Fruit fly (Drosophila melanogaster) whole organism, embryonic: ENCODE results near the gene SmD2.

Experiments
- ATbp ChIP-seq: fragments of 200-800 bp; sonication (Bioruptor generic); optimal IDR thresholded peaks from 2 replicates; lab custom pipeline; 2017; ENCODE audit warnings: missing biosample characterization, mild to moderate bottlenecking, missing genetic modification characterization, missing genetic modification reagents
- Ada2b ChIP-seq: fragments of 200-800 bp; sonication (Bioruptor generic); IDR thresholded peaks from 2 replicates; pipeline ENCODE4 v1.3.6; 2022; ENCODE audit warnings: missing biosample characterization, missing genetic modification characterization
- Asciz ChIP-seq: fragments of 200-800 bp; sonication (Bioruptor generic); optimal IDR thresholded peaks from 2 replicates; lab custom pipeline; 2017; ENCODE audit warnings: missing biosample characterization, mild to moderate bottlenecking, missing genetic modification characterization, missing genetic modification reagents
- Bteb2 ChIP-seq: fragments of 200-800 bp; sonication (Bioruptor generic); optimal IDR thresholded peaks from 2 replicates; lab custom pipeline; 2016; ENCODE audit warnings: missing biosample characterization, missing genetic modification characterization
- CG10267 ChIP-seq: fragments of 200-800 bp; sonication (Bioruptor generic); optimal IDR thresholded peaks from 2 replicates; lab custom pipeline; 2018; ENCODE audit warnings: missing biosample characterization, mild to moderate bottlenecking, missing genetic modification characterization, moderate library complexity
- CG10274 ChIP-seq: fragments of 200-800 bp; sonication (Bioruptor generic); optimal IDR thresholded peaks from 3 replicates; lab custom pipeline; 2017; ENCODE audit warnings: missing biosample characterization, mild to moderate bottlenecking, missing genetic modification characterization
- CG10462 ChIP-seq: fragments of 200-800 bp; sonication (Bioruptor generic); optimal IDR thresholded peaks from 2 replicates; lab custom pipeline; 2016; ENCODE audit warnings: missing biosample characterization, missing genetic modification characterization
- CG10543 ChIP-seq: fragments of 200-800 bp; sonication (Bioruptor generic); optimal IDR thresholded peaks from 3 replicates; lab custom pipeline; 2017; ENCODE audit warnings: missing biosample characterization, mild to moderate bottlenecking, missing genetic modification characterization, moderate library complexity
- CG10565 ChIP-seq: fragments of 200-800 bp; sonication (Bioruptor generic); optimal IDR thresholded peaks from 3 replicates; lab custom pipeline; 2016; ENCODE audit warnings: missing biosample characterization, mild to moderate bottlenecking, missing genetic modification characterization
- CG11398 ChIP-seq: fragments of 200-800 bp; sonication (Bioruptor generic); optimal IDR thresholded peaks from 2 replicates; lab custom pipeline; 2016; ENCODE audit warnings: missing biosample characterization, missing genetic modification characterization
- CG11696 ChIP-seq: fragments of 200-800 bp; sonication (Bioruptor generic); IDR thresholded peaks from 2 replicates; pipeline ENCODE4 v1.3.6; 2022; ENCODE audit warnings: missing biosample characterization, missing genetic modification characterization
- CG12659 ChIP-seq: fragments of 200-800 bp; sonication (Bioruptor generic); optimal IDR thresholded peaks from 3 replicates; lab custom pipeline; 2017; ENCODE audit warnings: mild to moderate bottlenecking, missing biosample characterization, missing genetic modification reagents, missing genetic modification characterization
- CG15073 ChIP-seq: fragments of 200-800 bp; sonication (Bioruptor generic); optimal IDR thresholded peaks from 2 replicates; lab custom pipeline; 2016; ENCODE audit warnings: missing biosample characterization, missing genetic modification characterization
- CG16779 ChIP-seq: fragments of 200-800 bp; sonication (Bioruptor generic); IDR thresholded peaks from 2 replicates; pipeline ENCODE4 v1.3.6; 2022; ENCODE audit warnings: missing biosample characterization, missing genetic modification characterization
- CG17186 ChIP-seq: fragments of 200-800 bp; sonication (Bioruptor generic); optimal IDR thresholded peaks from 3 replicates; lab custom pipeline; 2017; ENCODE audit warnings: missing biosample characterization, missing genetic modification reagents, missing genetic modification characterization
- CG17359 ChIP-seq: fragments of 200-800 bp; sonication (Bioruptor generic); optimal IDR thresholded peaks from 3 replicates; lab custom pipeline; 2018; ENCODE audit warnings: missing biosample characterization, mild to moderate bottlenecking, missing genetic modification characterization, moderate library complexity
- CG17385 ChIP-seq: fragments of 200-800 bp; sonication (Bioruptor generic); optimal IDR thresholded peaks from 3 replicates; lab custom pipeline; 2018; ENCODE audit warnings: missing biosample characterization, mild to moderate bottlenecking, missing genetic modification characterization
- CG32532 ChIP-seq: fragments of 200-800 bp; sonication (Bioruptor generic); IDR thresholded peaks from 2 replicates; pipeline ENCODE4 v1.3.6; 2022; ENCODE audit warnings: missing biosample characterization, missing genetic modification characterization
- CG3838 ChIP-seq: fragments of 200-800 bp; sonication (Bioruptor generic); optimal IDR thresholded peaks from 3 replicates; lab custom pipeline; 2016; ENCODE audit warnings: missing biosample characterization, missing genetic modification characterization
- CG4282 ChIP-seq: fragments of 200-800 bp; sonication (Bioruptor generic); optimal IDR thresholded peaks from 2 replicates; lab custom pipeline; 2016; ENCODE audit warnings: missing biosample characterization, missing genetic modification characterization
- CG6854 ChIP-seq: fragments of 200-800 bp; sonication (Bioruptor generic); optimal IDR thresholded peaks from 3 replicates; lab custom pipeline; 2017; ENCODE audit warnings: missing biosample characterization, mild to moderate bottlenecking, missing genetic modification characterization
- CG7556 ChIP-seq: fragments of 200-800 bp; sonication (Bioruptor generic); optimal IDR thresholded peaks from 2 replicates; lab custom pipeline; 2017; ENCODE audit warnings: missing biosample characterization, mild to moderate bottlenecking, missing genetic modification characterization
- CG7928 ChIP-seq: fragments of 200-800 bp; sonication (Bioruptor generic); optimal IDR thresholded peaks from 2 replicates; lab custom pipeline; 2017; ENCODE audit warnings: missing biosample characterization, mild to moderate bottlenecking, missing genetic modification characterization
- CG8478 ChIP-seq: fragments of >200 bp; optimal IDR thresholded peaks from 2 replicates; lab custom pipeline; 2018
- CG9727 ChIP-seq: fragments of 200-800 bp; sonication (Bioruptor generic); optimal IDR thresholded peaks from 3 replicates; lab custom pipeline; 2017; ENCODE audit warnings: missing biosample characterization, mild to moderate bottlenecking, missing genetic modification characterization
- CTCF ChIP-seq: fragments of 200-800 bp; sonication (Bioruptor generic); optimal IDR thresholded peaks from 2 replicates; lab custom pipeline; 2017; ENCODE audit warnings: missing biosample characterization, mild to moderate bottlenecking, missing genetic modification characterization, moderate library complexity
- Dad ChIP-seq: fragments of 200-800 bp; sonication (Bioruptor generic); optimal IDR thresholded peaks from 3 replicates; lab custom pipeline; 2016; ENCODE audit warnings: missing biosample characterization, missing genetic modification characterization
- Dfd ChIP-seq, 2 experiments: fragments of >200 bp; optimal IDR thresholded peaks; 2 replicates each; lab custom pipeline; 2017; ENCODE audit warnings: missing biosample characterization in 2 of 2, missing genetic modification characterization in 2 of 2
- Fer2 ChIP-seq: fragments of 200-800 bp; sonication (Bioruptor generic); optimal IDR thresholded peaks from 2 replicates; lab custom pipeline; 2018; ENCODE audit warnings: missing biosample characterization, mild to moderate bottlenecking, missing genetic modification characterization, moderate library complexity
- Hand ChIP-seq: fragments of 200-800 bp; sonication (Bioruptor generic); optimal IDR thresholded peaks from 2 replicates; lab custom pipeline; 2017; ENCODE audit warnings: mild to moderate bottlenecking, missing biosample characterization, missing genetic modification reagents, missing genetic modification characterization
- Hmr ChIP-seq: fragments of 200-800 bp; sonication (Bioruptor generic); optimal IDR thresholded peaks from 3 replicates; lab custom pipeline; 2017; ENCODE audit warnings: mild to moderate bottlenecking, missing biosample characterization, missing genetic modification reagents, missing genetic modification characterization
- MTF-1 ChIP-seq: fragments of 200-800 bp; sonication (Bioruptor generic); optimal IDR thresholded peaks from 2 replicates; lab custom pipeline; 2018; ENCODE audit warnings: missing biosample characterization, mild to moderate bottlenecking, missing genetic modification characterization, borderline replicate concordance
- Neu2 ChIP-seq: fragments of 200-800 bp; sonication (Bioruptor generic); optimal IDR thresholded peaks from 3 replicates; lab custom pipeline; 2016; ENCODE audit warnings: missing biosample characterization, missing genetic modification characterization, borderline replicate concordance
- Oli ChIP-seq: fragments of 200-800 bp; sonication (Bioruptor generic); optimal IDR thresholded peaks from 2 replicates; lab custom pipeline; 2018; ENCODE audit warnings: missing biosample characterization, mild to moderate bottlenecking, missing genetic modification characterization, moderate library complexity
- Side ChIP-seq: fragments of 200-800 bp; sonication (Bioruptor generic); optimal IDR thresholded peaks from 2 replicates; lab custom pipeline; 2016; ENCODE audit warnings: missing biosample characterization, missing genetic modification characterization
- Ssrp ChIP-seq: fragments of 200-800 bp; sonication (Bioruptor generic); optimal IDR thresholded peaks from 2 replicates; lab custom pipeline; 2018; ENCODE audit warnings: missing biosample characterization, mild to moderate bottlenecking, missing genetic modification characterization, moderate library complexity
- caup ChIP-seq: fragments of 200-800 bp; sonication (Bioruptor generic); optimal IDR thresholded peaks from 3 replicates; lab custom pipeline; 2017; ENCODE audit warnings: missing biosample characterization, mild to moderate bottlenecking, missing genetic modification characterization, moderate library complexity; ENCODE audit not compliant: severe bottlenecking
- dmrt99B ChIP-seq: fragments of 200-800 bp; sonication (Bioruptor generic); optimal IDR thresholded peaks from 2 replicates; lab custom pipeline; 2018; ENCODE audit warnings: missing biosample characterization, mild to moderate bottlenecking, missing genetic modification characterization, moderate library complexity
- gcm ChIP-seq: fragments of 200-800 bp; sonication (Bioruptor generic); optimal IDR thresholded peaks from 2 replicates; lab custom pipeline; 2019; ENCODE audit warnings: missing biosample characterization, mild to moderate bottlenecking, missing genetic modification characterization, moderate library complexity
- gem ChIP-seq: fragments of 200-800 bp; sonication (Bioruptor generic); optimal IDR thresholded peaks from 2 replicates; lab custom pipeline; 2019; ENCODE audit warnings: missing biosample characterization, mild to moderate bottlenecking, missing genetic modification characterization, moderate library complexity
- gt ChIP-seq: fragments of 200-800 bp; sonication (Bioruptor generic); IDR thresholded peaks from 2 replicates; pipeline ENCODE4 v1.3.6; 2022; ENCODE audit warnings: missing biosample characterization, missing genetic modification characterization
- her ChIP-seq: fragments of 200-800 bp; sonication (Bioruptor generic); optimal IDR thresholded peaks from 2 replicates; lab custom pipeline; 2016; ENCODE audit warnings: missing biosample characterization, missing genetic modification characterization
- hkb ChIP-seq, 2 experiments: fragments of 200-800 bp in 1 of 2; fragments of >200 bp in 1 of 2; sonication (Bioruptor generic) in 1 of 2; IDR thresholded peaks in 1 of 2; optimal IDR thresholded peaks in 1 of 2; 2 replicates each; pipeline versions ENCODE4 v1.3.6 to Lab custom; 2017 to 2022; ENCODE audit warnings: missing biosample characterization in 1 of 2, missing genetic modification characterization in 1 of 2
- kay ChIP-seq: fragments of 200-800 bp; sonication (Bioruptor generic); optimal IDR thresholded peaks from 2 replicates; lab custom pipeline; 2016; ENCODE audit warnings: missing biosample characterization, missing genetic modification characterization
- klu ChIP-seq: fragments of 200-800 bp; sonication (Bioruptor generic); IDR thresholded peaks from 2 replicates; pipeline ENCODE4 v1.3.6; 2022; ENCODE audit warnings: missing biosample characterization, missing genetic modification characterization
- lilli ChIP-seq: fragments of 200-800 bp; sonication (Bioruptor generic); optimal IDR thresholded peaks from 3 replicates; lab custom pipeline; 2016; ENCODE audit warnings: missing biosample characterization, missing genetic modification characterization
- mirr ChIP-seq: fragments of 200-800 bp; sonication (Bioruptor generic); optimal IDR thresholded peaks from 3 replicates; lab custom pipeline; 2018; ENCODE audit warnings: missing biosample characterization, mild to moderate bottlenecking, missing genetic modification characterization
- repo ChIP-seq: fragments of 200-800 bp; sonication (Bioruptor generic); optimal IDR thresholded peaks from 2 replicates; lab custom pipeline; 2016; ENCODE audit warnings: missing biosample characterization, missing genetic modification characterization
- zfh1 ChIP-seq: fragments of 200-800 bp; sonication (Bioruptor generic); IDR thresholded peaks from 3 replicates; pipeline ENCODE4 v1.3.6; 2022; ENCODE audit warnings: missing biosample characterization, missing genetic modification characterization

Gene SmD2

dm6 chr3R:6353624-6354352 is 8.1 kb upstream of the SmD2 start (continued):
- peak; percentile 89 for TF ChIP-seq CG7556
- TF ChIP-seq zfh1 (GFP tag; lab: Robert Waterston, UW), result peak; percentile 52; the same call in 2 of the 3 replicates
- no peak for TF ChIP-seq hkb (optimal IDR thresholded peaks at IDR 0.05; lab: Kevin White, UChicago)
- peak; percentile 67 for TF ChIP-seq hkb (GFP tag; IDR thresholded peaks at IDR 0.05; lab: Robert Waterston, UW)
- TF ChIP-seq CG12659 (GFP tag; lab: Kevin White, UChicago), result peak; percentile 89
- TF ChIP-seq lilli (GFP tag; lab: Kevin White, UChicago), result peak; percentile 75
- peak; percentile 64 for TF ChIP-seq CG10274
- TF ChIP-seq gt, result no peak
- peak; percentile 84 for TF ChIP-seq Ssrp
- peak; percentile 80 for TF ChIP-seq CG17359 (tag; lab: Kevin White, UChicago)
- no peak for TF ChIP-seq CG16779 (GFP tag; lab: Robert Waterston, UW)
- peak; percentile 72 for TF ChIP-seq ATbp (GFP tag; lab: Kevin White, UChicago)
- TF ChIP-seq mirr, result no peak
- TF ChIP-seq CG4282, result peak; percentile 75
- peak; percentile 61 for TF ChIP-seq CG10543 (GFP tag; lab: Kevin White, UChicago)
- TF ChIP-seq CG10462, result peak; percentile 69
- no peak for TF ChIP-seq Dfd (GFP tag; optimal IDR thresholded peaks at IDR 0.05; lab: Kevin White, UChicago)
- TF ChIP-seq caup, result peak; percentile 64
- TF ChIP-seq Hand, result peak; percentile 66
- peak; percentile 53; the same call in 1 of the 2 replicates for TF ChIP-seq klu
- TF ChIP-seq CG17385 (GFP tag; lab: Kevin White, UChicago), result peak; percentile 79
- peak; percentile 18 for TF ChIP-seq repo (GFP tag; lab: Kevin White, UChicago)
- no peak for TF ChIP-seq dmrt99B (tag; lab: Kevin White, UChicago)
- TF ChIP-seq Ada2b (GFP tag; lab: Robert Waterston, UW), result peak; percentile 32; the same call in 1 of the 2 replicates
- peak; percentile 92 for TF ChIP-seq gem
- TF ChIP-seq gcm (GFP tag; lab: Kevin White, UChicago), result no peak
- peak; percentile 86 for TF ChIP-seq CG9727 (GFP tag; lab: Kevin White, UChicago)
- peak; percentile 41 for TF ChIP-seq Side (GFP tag; lab: Kevin White, UChicago)
- no peak for TF ChIP-seq CG10565 (GFP tag; lab: Kevin White, UChicago)
- TF ChIP-seq Fer2 (tag; lab: Kevin White, UChicago), result no peak
- no peak for TF ChIP-seq CTCF (GFP tag; lab: Kevin White, UChicago)
- TF ChIP-seq CG3838 (GFP tag; lab: Kevin White, UChicago), result peak; percentile 79
- TF ChIP-seq CG11696 (GFP tag; lab: Robert Waterston, UW), result 0 out of 2 replicates have a peak, but pooled peaks have one; percentile 26
- TF ChIP-seq kay (GFP tag; lab: Kevin White, UChicago), result peak; percentile 57
- TF ChIP-seq Bteb2 (GFP tag; lab: Kevin White, UChicago), result peak; percentile 68
- TF ChIP-seq CG10267 (tag; lab: Kevin White, UChicago), result peak; percentile 75
- TF ChIP-seq CG11398, result no peak
- peak; percentile 14 for TF ChIP-seq CG15073 (GFP tag; lab: Kevin White, UChicago)
- no peak for TF ChIP-seq MTF-1
- TF ChIP-seq her (GFP tag; lab: Kevin White, UChicago), result no peak
- TF ChIP-seq Dad (GFP tag; lab: Kevin White, UChicago), result peak; percentile 30
- TF ChIP-seq Asciz (GFP tag; lab: Kevin White, UChicago), result peak; percentile 64
- TF ChIP-seq CG17186, result peak; percentile 21
- peak; percentile 47; the same call in 1 of the 2 replicates for TF ChIP-seq CG32532 (GFP tag; lab: Robert Waterston, UW)
- TF ChIP-seq Oli, result peak; percentile 92
- no peak for TF ChIP-seq Neu2 (GFP tag; lab: Kevin White, UChicago)
- TF ChIP-seq CG6854, result peak; percentile 80
- TF ChIP-seq CG7928 (GFP tag; lab: Kevin White, UChicago), result peak; percentile 2
- no peak for TF ChIP-seq CG8478 (lab: Kevin White, UChicago)
- no peak for TF ChIP-seq Hmr
